Worm (Caenorhabditis elegans) whole organism, midembryonic: Measurements from ENCODE around the gene rhy-1.

Experiments used
- T22C8.4 ChIP-seq: fragments of 200-800 bp; sonication (Bioruptor generic); IDR thresholded peaks from 2 replicates; pipeline ENCODE4 v1.3.6; 2022; ENCODE audit warnings: missing genetic modification characterization, missing compliant biosample characterization
- cog-1 ChIP-seq: sonication (generic microtip); optimal IDR thresholded peaks from 2 replicates; lab custom pipeline; 2016; ENCODE audit warnings: missing genetic modification characterization, missing compliant biosample characterization
- flt-1 ChIP-seq: fragments of 200-800 bp; sonication (Bioruptor generic); IDR thresholded peaks from 2 replicates; pipeline ENCODE4 v1.3.6; 2022; ENCODE audit warnings: missing genetic modification characterization, missing compliant biosample characterization
- klf-2 ChIP-seq: fragments of 200-800 bp; sonication (Bioruptor generic); conservative IDR thresholded peaks from 2 replicates; pipeline ENCODE4 v1.3.6; 2022; ENCODE audit warnings: missing genetic modification reagents, missing genetic modification characterization, missing compliant biosample characterization
- med-1 ChIP-seq: sonication (generic microtip); optimal IDR thresholded peaks from 2 replicates; lab custom pipeline; 2017; ENCODE audit warnings: missing genetic modification characterization, mild to moderate bottlenecking, missing compliant biosample characterization, antibody characterized with exemption, missing genetic modification reagents; ENCODE audit not compliant: insufficient read depth
- ref-1 ChIP-seq: fragments of 200-800 bp; sonication (Bioruptor generic); conservative IDR thresholded peaks from 2 replicates; pipeline ENCODE4 v1.3.6; 2022; ENCODE audit warnings: missing genetic modification reagents, missing genetic modification characterization, missing compliant biosample characterization
- tab-1 ChIP-seq: fragments of 200-800 bp; sonication (Bioruptor generic); IDR thresholded peaks from 2 replicates; pipeline ENCODE4 v1.3.6; 2022; ENCODE audit warnings: missing genetic modification characterization, missing compliant biosample characterization
- ztf-23 ChIP-seq: fragments of 200-800 bp; sonication (Bioruptor generic); IDR thresholded peaks from 2 replicates; pipeline ENCODE4 v1.3.6; 2022; ENCODE audit warnings: missing genetic modification reagents, missing genetic modification characterization, missing compliant biosample characterization
- ztf-29 ChIP-seq: fragments of 200-800 bp; sonication (Bioruptor generic); IDR thresholded peaks from 2 replicates; pipeline ENCODE4 v1.3.6; 2022; ENCODE audit warnings: missing genetic modification reagents, missing genetic modification characterization, missing compliant biosample characterization

Gene rhy-1

ce11 chrII:9190513-9191099 lies 29.4 kb downstream of the rhy-1 start:
- TF ChIP-seq med-1 (GFP tag; lab: Kevin White, UChicago): no peak
- TF ChIP-seq ref-1: no peak
- TF ChIP-seq cog-1 (tag; lab: Kevin White, UChicago): no peak
- no peak for TF ChIP-seq klf-2
- no peak for TF ChIP-seq ztf-29
- TF ChIP-seq tab-1: no peak
- no peak for TF ChIP-seq flt-1 (GFP tag; lab: Robert Waterston, UW)
- no peak for TF ChIP-seq T22C8.4 (GFP tag; lab: Robert Waterston, UW)
- no peak for TF ChIP-seq ztf-23 (GFP tag; lab: Robert Waterston, UW)

ce11 chrII:9194195-9194594 lies 33.0 kb downstream of the rhy-1 start, which contains the start of gene twk-4:
Gene twk-4, minus strand, starts transcription at chrII:9194295.
- TF ChIP-seq ztf-29 (no peak), med-1 (GFP tag; lab: Kevin White, UChicago) (no peak), ref-1 (no peak), cog-1 (tag; lab: Kevin White, UChicago) (no peak), tab-1 (no peak), flt-1 (GFP tag; lab: Robert Waterston, UW) (no peak), klf-2 (no peak), T22C8.4 (GFP tag; lab: Robert Waterston, UW) (no peak), ztf-23 (GFP tag; lab: Robert Waterston, UW) (no peak)

ce11 chrII:9196325-9196724 lies 35.1 kb downstream of the rhy-1 start:
- TF ChIP-seq med-1 (GFP tag; lab: Kevin White, UChicago) (no peak), T22C8.4 (GFP tag; lab: Robert Waterston, UW) (no peak), flt-1 (GFP tag; lab: Robert Waterston, UW) (no peak), ztf-23 (GFP tag; lab: Robert Waterston, UW) (no peak), tab-1 (no peak), ztf-29 (no peak), ref-1 (no peak), cog-1 (tag; lab: Kevin White, UChicago) (no peak), klf-2 (no peak)

ce11 chrII:9197212-9197611 lies 36.0 kb downstream of the rhy-1 start, which contains the start of gene let-23:
Gene let-23, plus strand, starts transcription at chrII:9197512.
- TF ChIP-seq ztf-29: no peak
- no peak for TF ChIP-seq flt-1 (GFP tag; lab: Robert Waterston, UW)
- no peak for TF ChIP-seq med-1 (GFP tag; lab: Kevin White, UChicago)
- TF ChIP-seq cog-1 (tag; lab: Kevin White, UChicago): no peak
- TF ChIP-seq ztf-23 (GFP tag; lab: Robert Waterston, UW): no peak
- TF ChIP-seq tab-1: no peak

- no peak for TF ChIP-seq tab-1
- TF ChIP-seq cog-1 (tag; lab: Kevin White, UChicago): no peak
- TF ChIP-seq klf-2: no peak
- TF ChIP-seq ztf-29: no peak
- TF ChIP-seq ref-1: no peak
- no peak for TF ChIP-seq flt-1 (GFP tag; lab: Robert Waterston, UW)
- no peak for TF ChIP-seq ztf-23 (GFP tag; lab: Robert Waterston, UW)
- TF ChIP-seq med-1 (GFP tag; lab: Kevin White, UChicago): no peak
- no peak for TF ChIP-seq T22C8.4 (GFP tag; lab: Robert Waterston, UW)
These were observed 48.9 kb downstream of the rhy-1 start, which contains the start of gene ZK1067.4 for ce11 chrII:9210076-9210475. Gene ZK1067.4, plus strand, starts transcription at chrII:9210376.

- TF ChIP-seq med-1 (GFP tag; lab: Kevin White, UChicago) (no peak), ztf-29 (no peak), flt-1 (GFP tag; lab: Robert Waterston, UW) (no peak), tab-1 (no peak), klf-2 (no peak), T22C8.4 (GFP tag; lab: Robert Waterston, UW) (no peak), ref-1 (no peak), cog-1 (tag; lab: Kevin White, UChicago) (no peak)
These were observed 50.5 kb downstream of the rhy-1 start for ce11 chrII:9211684-9212083.
